Fruit fly (Drosophila melanogaster) whole organism, embryonic: ENCODE measurements around the gene Rai1.
A peak's percentile ranks its signal among the peaks of the same experiment; 100 is the strongest.

Experiments
- Ada2b ChIP-seq: fragments of 200-800 bp; sonication (Bioruptor generic); IDR thresholded peaks from 2 replicates; pipeline ENCODE4 v1.3.6; 2022; ENCODE audit warnings: missing biosample characterization, missing genetic modification characterization
- Adf1 ChIP-seq: fragments of 200-800 bp; sonication (Bioruptor generic); IDR thresholded peaks from 2 replicates; pipeline ENCODE4 v1.3.6; 2022; ENCODE audit warnings: missing biosample characterization, missing genetic modification characterization
- CG10366 ChIP-seq: fragments of 200-800 bp; sonication (Bioruptor generic); IDR thresholded peaks from 2 replicates; pipeline ENCODE4 v1.3.6; 2022; ENCODE audit warnings: missing biosample characterization, missing genetic modification characterization
- CG10431 ChIP-seq: fragments of 200-800 bp; sonication (Bioruptor generic); optimal IDR thresholded peaks from 3 replicates; lab custom pipeline; 2018; ENCODE audit warnings: missing biosample characterization, mild to moderate bottlenecking, missing genetic modification characterization
- CG11093 ChIP-seq: fragments of 200-800 bp; sonication (Bioruptor generic); IDR thresholded peaks from 3 replicates; pipeline ENCODE4 v1.3.6; 2022; ENCODE audit warnings: missing biosample characterization, missing genetic modification characterization
- CG11696 ChIP-seq: fragments of 200-800 bp; sonication (Bioruptor generic); IDR thresholded peaks from 2 replicates; pipeline ENCODE4 v1.3.6; 2022; ENCODE audit warnings: missing biosample characterization, missing genetic modification characterization
- CG12104 ChIP-seq: fragments of 200-800 bp; sonication (Bioruptor generic); optimal IDR thresholded peaks from 3 replicates; lab custom pipeline; 2016; ENCODE audit warnings: missing biosample characterization, missing genetic modification characterization
- CG1233 ChIP-seq: fragments of 200-800 bp; sonication (Bioruptor generic); optimal IDR thresholded peaks from 4 replicates; lab custom pipeline; 2018; ENCODE audit warnings: missing biosample characterization, mild to moderate bottlenecking, missing genetic modification characterization
- CG13123 ChIP-seq: fragments of 200-800 bp; sonication (Bioruptor generic); optimal IDR thresholded peaks from 2 replicates; lab custom pipeline; 2016; ENCODE audit warnings: missing biosample characterization, missing genetic modification characterization
- CG13775 ChIP-seq: fragments of 200-800 bp; sonication (Bioruptor generic); optimal IDR thresholded peaks from 3 replicates; lab custom pipeline; 2017; ENCODE audit warnings: missing biosample characterization, mild to moderate bottlenecking, missing genetic modification characterization
- CG1529 ChIP-seq: fragments of 200-800 bp; sonication (Bioruptor generic); optimal IDR thresholded peaks from 3 replicates; lab custom pipeline; 2018; ENCODE audit warnings: missing biosample characterization, missing genetic modification characterization
- CG16815 ChIP-seq: fragments of 200-800 bp; sonication (Bioruptor generic); optimal IDR thresholded peaks from 3 replicates; lab custom pipeline; 2017; ENCODE audit warnings: missing biosample characterization, mild to moderate bottlenecking, missing genetic modification characterization
- CG17361 ChIP-seq: fragments of 200-800 bp; sonication (Bioruptor generic); IDR thresholded peaks from 3 replicates; pipeline ENCODE4 v1.3.6; 2022; ENCODE audit warnings: missing biosample characterization, missing genetic modification characterization
- CG17385 ChIP-seq: fragments of 200-800 bp; sonication (Bioruptor generic); optimal IDR thresholded peaks from 3 replicates; lab custom pipeline; 2018; ENCODE audit warnings: missing biosample characterization, mild to moderate bottlenecking, missing genetic modification characterization
- CG31224 ChIP-seq: fragments of 200-800 bp; sonication (Bioruptor generic); IDR thresholded peaks from 2 replicates; pipeline ENCODE4 v1.3.6; 2022; ENCODE audit warnings: missing biosample characterization, missing genetic modification characterization
- CG4730 ChIP-seq: fragments of 200-800 bp; sonication (Bioruptor generic); IDR thresholded peaks from 2 replicates; pipeline ENCODE4 v1.3.6; 2022; ENCODE audit warnings: missing biosample characterization, missing genetic modification characterization
- CG6272 ChIP-seq: fragments of 200-800 bp; sonication (Bioruptor generic); IDR thresholded peaks from 2 replicates; pipeline ENCODE4 v1.3.6; 2022; ENCODE audit warnings: missing biosample characterization, missing genetic modification characterization
- CG8281 ChIP-seq: fragments of 200-800 bp; sonication (Bioruptor generic); optimal IDR thresholded peaks from 2 replicates; lab custom pipeline; 2018; ENCODE audit warnings: missing biosample characterization, mild to moderate bottlenecking, missing genetic modification characterization, moderate library complexity
- CG8359 ChIP-seq: fragments of 200-800 bp; sonication (Bioruptor generic); optimal IDR thresholded peaks from 2 replicates; lab custom pipeline; 2017; ENCODE audit warnings: missing biosample characterization, mild to moderate bottlenecking, missing genetic modification characterization, borderline replicate concordance
- CG8478 ChIP-seq: fragments of >200 bp; optimal IDR thresholded peaks from 2 replicates; lab custom pipeline; 2018
- CG9727 ChIP-seq: fragments of 200-800 bp; sonication (Bioruptor generic); optimal IDR thresholded peaks from 3 replicates; lab custom pipeline; 2017; ENCODE audit warnings: missing biosample characterization, mild to moderate bottlenecking, missing genetic modification characterization
- Deaf1 ChIP-seq: fragments of 200-800 bp; optimal IDR thresholded peaks from 3 replicates; lab custom pipeline; 2019; ENCODE audit warnings: missing biosample characterization, mild to moderate bottlenecking, missing genetic modification characterization, moderate library complexity
- HmgD ChIP-seq: fragments of 200-800 bp; sonication (Bioruptor generic); optimal IDR thresholded peaks from 3 replicates; lab custom pipeline; 2016; ENCODE audit warnings: missing biosample characterization, missing genetic modification characterization
- Hr39 ChIP-seq: fragments of >200 bp; optimal IDR thresholded peaks from 2 replicates; lab custom pipeline; 2017
- Hr51 ChIP-seq, 2 experiments: fragments of 200-800 bp; sonication (Bioruptor generic); optimal IDR thresholded peaks; 2 replicates in 1 of 2; 3 replicates in 1 of 2; lab custom pipeline; 2016 to 2018; ENCODE audit warnings: missing biosample characterization in 2 of 2, missing genetic modification characterization in 2 of 2, mild to moderate bottlenecking in 1 of 2, moderate library complexity in 1 of 2
- Kr ChIP-seq: fragments of 200-800 bp; sonication (Bioruptor generic); optimal IDR thresholded peaks from 2 replicates; lab custom pipeline; 2017; ENCODE audit warnings: missing biosample characterization, mild to moderate bottlenecking, missing genetic modification characterization
- Mrtf ChIP-seq: fragments of 200-800 bp; sonication (Bioruptor generic); IDR thresholded peaks from 3 replicates; pipeline ENCODE4 v1.3.6; 2022; ENCODE audit warnings: missing biosample characterization, missing genetic modification characterization
- Oli ChIP-seq: fragments of 200-800 bp; sonication (Bioruptor generic); optimal IDR thresholded peaks from 2 replicates; lab custom pipeline; 2018; ENCODE audit warnings: missing biosample characterization, mild to moderate bottlenecking, missing genetic modification characterization, moderate library complexity
- Poxn ChIP-seq: fragments of 200-800 bp; sonication (Bioruptor generic); IDR thresholded peaks from 2 replicates; pipeline ENCODE4 v1.3.6; 2022; ENCODE audit warnings: missing biosample characterization, missing genetic modification characterization
- Rfx ChIP-seq: fragments of 200-800 bp; sonication (Bioruptor generic); IDR thresholded peaks from 2 replicates; pipeline ENCODE4 v1.3.6; 2022; ENCODE audit warnings: missing biosample characterization, missing genetic modification characterization
- Sox102F ChIP-seq: fragments of 200-800 bp; sonication (Bioruptor generic); optimal IDR thresholded peaks from 2 replicates; lab custom pipeline; 2018; ENCODE audit warnings: missing biosample characterization, mild to moderate bottlenecking, missing genetic modification characterization, moderate library complexity
- Sry-β ChIP-seq: fragments of 200-800 bp; sonication (Bioruptor generic); optimal IDR thresholded peaks from 2 replicates; lab custom pipeline; 2018; ENCODE audit warnings: missing biosample characterization, mild to moderate bottlenecking, missing genetic modification characterization, moderate library complexity
- Tbp ChIP-seq: fragments of >200 bp; optimal IDR thresholded peaks from 2 replicates; lab custom pipeline; 2018; ENCODE audit warnings: missing biosample characterization, missing genetic modification characterization
- ara ChIP-seq: fragments of 200-800 bp; sonication (Bioruptor generic); IDR thresholded peaks from 2 replicates; pipeline ENCODE4 v1.3.6; 2022; ENCODE audit warnings: missing biosample characterization, missing genetic modification characterization
- btn ChIP-seq: fragments of 200-800 bp; sonication (Bioruptor generic); optimal IDR thresholded peaks from 2 replicates; lab custom pipeline; 2016; ENCODE audit warnings: missing biosample characterization, missing genetic modification characterization
- fd64A ChIP-seq: fragments of 200-800 bp; sonication (Bioruptor generic); optimal IDR thresholded peaks from 3 replicates; lab custom pipeline; 2018; ENCODE audit warnings: missing biosample characterization, mild to moderate bottlenecking, missing genetic modification characterization
- gsb ChIP-seq: fragments of 200-800 bp; sonication (Bioruptor generic); IDR thresholded peaks from 2 replicates; pipeline ENCODE4 v1.3.6; 2022; ENCODE audit warnings: missing biosample characterization, missing genetic modification characterization
- hb ChIP-seq: fragments of 200-800 bp; sonication (Bioruptor generic); IDR thresholded peaks from 3 replicates; pipeline ENCODE4 v1.3.6; 2022; ENCODE audit warnings: missing biosample characterization, missing genetic modification characterization; ENCODE audit not compliant: partially characterized antibody
- hkb ChIP-seq, 2 experiments: fragments of 200-800 bp in 1 of 2; fragments of >200 bp in 1 of 2; sonication (Bioruptor generic) in 1 of 2; IDR thresholded peaks in 1 of 2; optimal IDR thresholded peaks in 1 of 2; 2 replicates each; pipeline versions ENCODE4 v1.3.6 to Lab custom; 2017 to 2022; ENCODE audit warnings: missing biosample characterization in 1 of 2, missing genetic modification characterization in 1 of 2
- lbe ChIP-seq: fragments of 200-800 bp; sonication (Bioruptor generic); optimal IDR thresholded peaks from 2 replicates; lab custom pipeline; 2016; ENCODE audit warnings: missing biosample characterization, mild to moderate bottlenecking, missing genetic modification characterization
- nerfin-2 ChIP-seq: fragments of 200-800 bp; sonication (Bioruptor generic); IDR thresholded peaks from 2 replicates; pipeline ENCODE4 v1.3.6; 2022; ENCODE audit warnings: missing biosample characterization, missing genetic modification characterization; ENCODE audit not compliant: partially characterized antibody
- oc ChIP-seq: fragments of 200-800 bp; sonication (Bioruptor generic); optimal IDR thresholded peaks from 2 replicates; lab custom pipeline; 2018; ENCODE audit warnings: missing biosample characterization, mild to moderate bottlenecking, missing genetic modification characterization, moderate library complexity
- psq ChIP-seq: fragments of 200-800 bp; sonication (Bioruptor generic); optimal IDR thresholded peaks from 2 replicates; lab custom pipeline; 2017; ENCODE audit warnings: missing biosample characterization, missing genetic modification characterization
- ranshi ChIP-seq: fragments of 200-800 bp; sonication (Bioruptor generic); IDR thresholded peaks from 2 replicates; pipeline ENCODE4 v1.3.6; 2022; ENCODE audit warnings: missing biosample characterization, missing genetic modification characterization
- row ChIP-seq: fragments of 200-800 bp; sonication (Bioruptor generic); IDR thresholded peaks from 3 replicates; pipeline ENCODE4 v1.3.6; 2022; ENCODE audit warnings: missing biosample characterization, missing genetic modification characterization
- salm ChIP-seq: fragments of 200-800 bp; sonication (Bioruptor generic); optimal IDR thresholded peaks from 2 replicates; lab custom pipeline; 2018; ENCODE audit warnings: missing biosample characterization, mild to moderate bottlenecking, missing genetic modification characterization
- sr ChIP-seq: fragments of 200-800 bp; sonication (Bioruptor generic); IDR thresholded peaks from 3 replicates; pipeline ENCODE4 v1.3.6; 2022; ENCODE audit warnings: missing biosample characterization, missing genetic modification characterization
- tap ChIP-seq: fragments of 200-800 bp; optimal IDR thresholded peaks from 3 replicates; lab custom pipeline; 2019; ENCODE audit warnings: missing biosample characterization, mild to moderate bottlenecking, missing genetic modification characterization, moderate library complexity
- tna ChIP-seq: fragments of 200-800 bp; sonication (Bioruptor generic); IDR thresholded peaks from 2 replicates; pipeline ENCODE4 v1.3.6; 2022; ENCODE audit warnings: missing biosample characterization, missing genetic modification characterization; ENCODE audit not compliant: partially characterized antibody
- toy ChIP-seq: fragments of 200-800 bp; sonication (Bioruptor generic); IDR thresholded peaks from 2 replicates; pipeline ENCODE4 v1.3.6; 2022; ENCODE audit warnings: missing biosample characterization, missing genetic modification characterization
- wek ChIP-seq: fragments of 200-800 bp; sonication (Bioruptor generic); optimal IDR thresholded peaks from 3 replicates; lab custom pipeline; 2018; ENCODE audit warnings: missing biosample characterization, mild to moderate bottlenecking, missing genetic modification characterization, moderate library complexity

Gene Rai1

DNA sequence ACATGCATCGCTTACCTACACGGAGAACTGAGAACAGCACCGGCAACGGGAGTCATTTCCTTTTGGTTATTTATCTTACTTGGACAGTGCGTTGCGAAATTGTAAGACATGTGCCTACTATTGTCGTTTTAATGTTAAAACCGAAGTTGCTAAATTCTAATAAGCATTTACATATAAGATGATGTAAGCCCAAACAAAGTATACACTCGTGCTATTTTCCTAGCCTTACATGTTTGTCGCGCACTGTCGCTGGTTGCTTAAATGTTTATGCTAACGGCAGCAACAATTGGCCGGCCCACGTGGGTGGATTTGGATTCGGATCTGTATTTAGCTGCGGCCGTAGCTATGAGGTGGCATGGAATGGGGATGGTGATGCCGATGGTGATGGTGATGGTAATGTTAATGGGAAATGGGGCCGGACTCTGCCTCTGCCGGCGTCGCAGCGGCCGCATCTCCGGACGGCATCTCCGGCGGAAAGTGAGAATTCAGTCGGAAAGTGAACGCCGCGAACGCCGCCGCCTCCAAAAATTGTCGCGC, 8.1 kb upstream of the Rai1 start, which contains the start of gene CG4829 (continued):
- TF ChIP-seq CG1529 (GFP tag; lab: Kevin White, UChicago) (peak; percentile 69), CG17385 (peak; percentile 85), CG16815 (GFP tag; lab: Kevin White, UChicago) (peak; percentile 63), CG17361 (GFP tag; lab: Robert Waterston, UW) (peak; percentile 87), toy (GFP tag; lab: Robert Waterston, UW) (peak; percentile 56; the same call in 1 of the 2 replicates), Hr51 (GFP tag; optimal IDR thresholded peaks at IDR 0.05; lab: Kevin White, UChicago) (peak; percentile 62 to 90), psq (GFP tag; lab: Kevin White, UChicago) (peak; percentile 38), hkb (optimal IDR thresholded peaks at IDR 0.05; lab: Kevin White, UChicago) (no peak), hkb (GFP tag; IDR thresholded peaks at IDR 0.05; lab: Robert Waterston, UW) (peak; percentile 92), Hr39 (lab: Kevin White, UChicago) (no peak), Poxn (peak; percentile 25; the same call in 1 of the 2 replicates), lbe (no peak), sr (peak; percentile 92), ara (peak; percentile 84), CG11093 (GFP tag; lab: Robert Waterston, UW) (peak; percentile 61; the same call in 1 of the 3 replicates), CG13775 (GFP tag; lab: Kevin White, UChicago) (peak; percentile 60), Mrtf (peak; percentile 87), Deaf1 (peak; percentile 63), CG8478 (lab: Kevin White, UChicago) (no peak), CG10431 (peak; percentile 43), Sox102F (GFP tag; lab: Kevin White, UChicago) (peak; percentile 93), row (GFP tag; lab: Robert Waterston, UW) (peak; percentile 90), Oli (peak; percentile 91), ranshi (GFP tag; lab: Robert Waterston, UW) (peak; percentile 90), btn (GFP tag; lab: Kevin White, UChicago) (peak; percentile 76), CG1233 (GFP tag; lab: Kevin White, UChicago) (peak; percentile 85), CG31224 (GFP tag; lab: Robert Waterston, UW) (peak; percentile 83), fd64A (GFP tag; lab: Kevin White, UChicago) (peak; percentile 82), tna (no peak), Rfx (GFP tag; lab: Robert Waterston, UW) (peak; percentile 94), tap (peak; percentile 92), Kr (GFP tag; lab: Kevin White, UChicago) (no peak), Adf1 (GFP tag; lab: Robert Waterston, UW) (peak; percentile 40), hb (GFP tag; lab: Robert Waterston, UW) (no peak), salm (tag; lab: Kevin White, UChicago) (peak; percentile 81), CG4730 (peak; percentile 83), Tbp (GFP tag; lab: Kevin White, UChicago) (no peak), wek (GFP tag; lab: Kevin White, UChicago) (peak; percentile 84), Sry-β (peak; percentile 6), Ada2b (GFP tag; lab: Robert Waterston, UW) (peak; percentile 89), CG11696 (GFP tag; lab: Robert Waterston, UW) (peak; percentile 79), CG12104 (GFP tag; lab: Kevin White, UChicago) (peak; percentile 79), nerfin-2 (GFP tag; lab: Robert Waterston, UW) (no peak), CG8359 (GFP tag; lab: Kevin White, UChicago) (peak; percentile 69), HmgD (GFP tag; lab: Kevin White, UChicago) (peak; percentile 19), CG9727 (GFP tag; lab: Kevin White, UChicago) (peak; percentile 77), CG6272 (GFP tag; lab: Robert Waterston, UW) (peak; percentile 74), oc (tag; lab: Kevin White, UChicago) (peak; percentile 85), CG10366 (GFP tag; lab: Robert Waterston, UW) (peak; percentile 87), gsb (GFP tag; lab: Robert Waterston, UW) (peak; percentile 77), CG13123 (peak; percentile 66), CG8281 (tag; lab: Kevin White, UChicago) (peak; percentile 70)
